Fruit fly (Drosophila melanogaster) whole organism, embryonic: ENCODE measurements around the gene slam.
A peak's percentile ranks its signal among the peaks of the same experiment; 100 is the strongest.

Experiments used
- Antp ChIP-seq: fragments of 200-800 bp; sonication (Bioruptor generic); optimal IDR thresholded peaks from 3 replicates; lab custom pipeline; 2016; ENCODE audit warnings: missing biosample characterization, missing genetic modification characterization
- Atf6 ChIP-seq: fragments of 200-800 bp; sonication (Bioruptor generic); IDR thresholded peaks from 2 replicates; pipeline ENCODE4 v1.3.6; 2022; ENCODE audit warnings: missing biosample characterization, missing genetic modification characterization
- Blimp-1 ChIP-seq: fragments of 200-800 bp; sonication (Bioruptor generic); optimal IDR thresholded peaks from 3 replicates; lab custom pipeline; 2018; ENCODE audit warnings: missing biosample characterization, missing genetic modification characterization, mild to moderate bottlenecking, moderate library complexity, missing genetic modification reagents
- CG10431 ChIP-seq: fragments of 200-800 bp; sonication (Bioruptor generic); optimal IDR thresholded peaks from 3 replicates; lab custom pipeline; 2018; ENCODE audit warnings: missing biosample characterization, mild to moderate bottlenecking, missing genetic modification characterization
- CG10959 ChIP-seq: fragments of 200-800 bp; sonication (Bioruptor generic); IDR thresholded peaks from 2 replicates; pipeline ENCODE4 v1.3.6; 2022; ENCODE audit warnings: missing biosample characterization, missing genetic modification characterization
- CG11093 ChIP-seq: fragments of 200-800 bp; sonication (Bioruptor generic); IDR thresholded peaks from 3 replicates; pipeline ENCODE4 v1.3.6; 2022; ENCODE audit warnings: missing biosample characterization, missing genetic modification characterization
- CG12236 ChIP-seq: fragments of 200-800 bp; sonication (Bioruptor generic); optimal IDR thresholded peaks from 2 replicates; lab custom pipeline; 2016; ENCODE audit warnings: missing biosample characterization, missing genetic modification characterization
- CG1233 ChIP-seq: fragments of 200-800 bp; sonication (Bioruptor generic); optimal IDR thresholded peaks from 4 replicates; lab custom pipeline; 2018; ENCODE audit warnings: missing biosample characterization, mild to moderate bottlenecking, missing genetic modification characterization
- CG1647 ChIP-seq: fragments of 200-800 bp; sonication (Bioruptor generic); optimal IDR thresholded peaks from 3 replicates; lab custom pipeline; 2016; ENCODE audit warnings: missing biosample characterization, missing genetic modification characterization
- CG17359 ChIP-seq: fragments of 200-800 bp; sonication (Bioruptor generic); optimal IDR thresholded peaks from 3 replicates; lab custom pipeline; 2018; ENCODE audit warnings: missing biosample characterization, mild to moderate bottlenecking, missing genetic modification characterization, moderate library complexity
- CG17361 ChIP-seq: fragments of 200-800 bp; sonication (Bioruptor generic); IDR thresholded peaks from 3 replicates; pipeline ENCODE4 v1.3.6; 2022; ENCODE audit warnings: missing biosample characterization, missing genetic modification characterization
- CG2202 ChIP-seq: fragments of 200-800 bp; sonication (Bioruptor generic); optimal IDR thresholded peaks from 2 replicates; lab custom pipeline; 2018; ENCODE audit warnings: missing biosample characterization, mild to moderate bottlenecking, missing genetic modification characterization
- CG2712 ChIP-seq: fragments of 200-800 bp; optimal IDR thresholded peaks from 3 replicates; lab custom pipeline; 2019; ENCODE audit warnings: missing biosample characterization, mild to moderate bottlenecking, missing genetic modification characterization, moderate library complexity
- CG4360 ChIP-seq: fragments of 200-800 bp; sonication (Bioruptor generic); IDR thresholded peaks from 2 replicates; pipeline ENCODE4 v1.3.6; 2022; ENCODE audit warnings: missing biosample characterization, missing genetic modification characterization
- CG6683 ChIP-seq: fragments of 200-800 bp; sonication (Bioruptor generic); optimal IDR thresholded peaks from 2 replicates; lab custom pipeline; 2017; ENCODE audit warnings: missing biosample characterization, mild to moderate bottlenecking, missing genetic modification characterization, missing genetic modification reagents
- CG7271 ChIP-seq: fragments of 200-800 bp; sonication (Bioruptor generic); optimal IDR thresholded peaks from 2 replicates; lab custom pipeline; 2018; ENCODE audit warnings: missing biosample characterization, mild to moderate bottlenecking, missing genetic modification characterization, moderate library complexity
- CG7556 ChIP-seq: fragments of 200-800 bp; sonication (Bioruptor generic); optimal IDR thresholded peaks from 2 replicates; lab custom pipeline; 2017; ENCODE audit warnings: missing biosample characterization, mild to moderate bottlenecking, missing genetic modification characterization
- CG7745 ChIP-seq: fragments of 200-800 bp; sonication (Bioruptor generic); optimal IDR thresholded peaks from 2 replicates; lab custom pipeline; 2018; ENCODE audit warnings: missing biosample characterization, mild to moderate bottlenecking, missing genetic modification characterization, moderate library complexity
- Dp ChIP-seq: fragments of 200-800 bp; sonication (Bioruptor generic); optimal IDR thresholded peaks from 2 replicates; lab custom pipeline; 2018; ENCODE audit warnings: missing biosample characterization, mild to moderate bottlenecking, missing genetic modification characterization, moderate library complexity
- Fer2 ChIP-seq: fragments of 200-800 bp; sonication (Bioruptor generic); optimal IDR thresholded peaks from 2 replicates; lab custom pipeline; 2018; ENCODE audit warnings: missing biosample characterization, mild to moderate bottlenecking, missing genetic modification characterization, moderate library complexity
- Fer3 ChIP-seq: fragments of 200-800 bp; sonication (Bioruptor generic); optimal IDR thresholded peaks from 2 replicates; lab custom pipeline; 2018; ENCODE audit warnings: missing biosample characterization, mild to moderate bottlenecking, missing genetic modification characterization, moderate library complexity
- HLH3B ChIP-seq: fragments of 200-800 bp; sonication (Bioruptor generic); IDR thresholded peaks from 2 replicates; pipeline ENCODE4 v1.3.6; 2022; ENCODE audit warnings: missing biosample characterization, missing genetic modification characterization
- Hmr ChIP-seq: fragments of 200-800 bp; sonication (Bioruptor generic); optimal IDR thresholded peaks from 3 replicates; lab custom pipeline; 2017; ENCODE audit warnings: mild to moderate bottlenecking, missing biosample characterization, missing genetic modification reagents, missing genetic modification characterization
- Max ChIP-seq: fragments of 200-800 bp; sonication (Bioruptor generic); optimal IDR thresholded peaks from 2 replicates; lab custom pipeline; 2016; ENCODE audit warnings: missing biosample characterization, mild to moderate bottlenecking, missing genetic modification characterization
- Pdp1 ChIP-seq, 2 experiments: fragments of 200-800 bp; sonication (Bioruptor generic); optimal IDR thresholded peaks; 3 replicates each; lab custom pipeline; 2016; ENCODE audit warnings: missing biosample characterization in 2 of 2, missing genetic modification characterization in 2 of 2, mild to moderate bottlenecking in 1 of 2, moderate library complexity in 1 of 2
- Ravus ChIP-seq: fragments of 200-800 bp; sonication (Bioruptor generic); IDR thresholded peaks from 2 replicates; pipeline ENCODE4 v1.3.6; 2022; ENCODE audit warnings: missing biosample characterization, missing genetic modification characterization
- Rfx ChIP-seq: fragments of 200-800 bp; sonication (Bioruptor generic); IDR thresholded peaks from 2 replicates; pipeline ENCODE4 v1.3.6; 2022; ENCODE audit warnings: missing biosample characterization, missing genetic modification characterization
- Stat92E ChIP-seq, 3 experiments: fragments of >200 bp in 2 of 3; fragments of 200-800 bp in 1 of 3; sonication (Bioruptor generic) in 1 of 3; optimal IDR thresholded peaks; 2 replicates each; lab custom pipeline; 2017 to 2019; ENCODE audit warnings: missing biosample characterization in 3 of 3, missing genetic modification characterization in 3 of 3, mild to moderate bottlenecking in 1 of 3, moderate library complexity in 1 of 3
- Trl ChIP-seq, 3 experiments: fragments of >200 bp in 2 of 3; fragments of 200-800 bp in 1 of 3; sonication (Bioruptor generic) in 1 of 3; optimal IDR thresholded peaks; 2 replicates in 1 of 3; 3 replicates in 2 of 3; lab custom pipeline; 2016 to 2017; ENCODE audit warnings: missing biosample characterization in 1 of 3, missing genetic modification characterization in 1 of 3
- abd-A ChIP-seq: fragments of 200-800 bp; sonication (Bioruptor generic); optimal IDR thresholded peaks from 3 replicates; lab custom pipeline; 2019; ENCODE audit warnings: missing biosample characterization, mild to moderate bottlenecking, missing genetic modification characterization, moderate library complexity
- ato ChIP-seq: fragments of 200-800 bp; sonication (Bioruptor generic); IDR thresholded peaks from 2 replicates; pipeline ENCODE4 v1.3.6; 2022; ENCODE audit warnings: missing biosample characterization, missing genetic modification characterization; ENCODE audit not compliant: partially characterized antibody
- cato ChIP-seq: fragments of 200-800 bp; sonication (Bioruptor generic); optimal IDR thresholded peaks from 2 replicates; lab custom pipeline; 2016; ENCODE audit warnings: missing biosample characterization, missing genetic modification characterization, borderline replicate concordance
- caup ChIP-seq: fragments of 200-800 bp; sonication (Bioruptor generic); optimal IDR thresholded peaks from 3 replicates; lab custom pipeline; 2017; ENCODE audit warnings: missing biosample characterization, mild to moderate bottlenecking, missing genetic modification characterization, moderate library complexity; ENCODE audit not compliant: severe bottlenecking
- chinmo ChIP-seq: fragments of 200-800 bp; sonication (Bioruptor generic); IDR thresholded peaks from 4 replicates; pipeline ENCODE4 v1.3.6; 2022; ENCODE audit warnings: missing biosample characterization, missing genetic modification characterization; ENCODE audit not compliant: partially characterized antibody
- chm ChIP-seq: fragments of 200-800 bp; sonication (Bioruptor generic); IDR thresholded peaks from 2 replicates; pipeline ENCODE4 v1.3.6; 2022; ENCODE audit warnings: missing biosample characterization, missing genetic modification characterization
- crp ChIP-seq, 2 experiments: fragments of 200-800 bp; sonication (Bioruptor generic); optimal IDR thresholded peaks; 2 replicates in 1 of 2; 3 replicates in 1 of 2; lab custom pipeline; 2017; ENCODE audit warnings: missing biosample characterization in 2 of 2, missing genetic modification characterization in 2 of 2, mild to moderate bottlenecking in 1 of 2, moderate library complexity in 1 of 2
- cwo ChIP-seq: fragments of 200-800 bp; sonication (Bioruptor generic); optimal IDR thresholded peaks from 3 replicates; lab custom pipeline; 2017; ENCODE audit warnings: missing biosample characterization, missing genetic modification characterization, mild to moderate bottlenecking, moderate library complexity, missing genetic modification reagents
- ken ChIP-seq: fragments of 200-800 bp; sonication (Bioruptor generic); IDR thresholded peaks from 3 replicates; pipeline ENCODE4 v1.3.6; 2022; ENCODE audit warnings: missing biosample characterization, missing genetic modification characterization
- klu ChIP-seq: fragments of 200-800 bp; sonication (Bioruptor generic); IDR thresholded peaks from 2 replicates; pipeline ENCODE4 v1.3.6; 2022; ENCODE audit warnings: missing biosample characterization, missing genetic modification characterization
- maf-S ChIP-seq: fragments of 200-800 bp; sonication (Bioruptor generic); optimal IDR thresholded peaks from 2 replicates; lab custom pipeline; 2016; ENCODE audit warnings: missing biosample characterization, missing genetic modification characterization
- mld ChIP-seq: fragments of 200-800 bp; sonication (Bioruptor generic); IDR thresholded peaks from 3 replicates; pipeline ENCODE4 v1.3.6; 2022; ENCODE audit warnings: missing biosample characterization, missing genetic modification characterization; ENCODE audit not compliant: partially characterized antibody
- odd ChIP-seq: fragments of 200-800 bp; sonication (Bioruptor generic); optimal IDR thresholded peaks from 2 replicates; lab custom pipeline; 2017; ENCODE audit warnings: missing biosample characterization, mild to moderate bottlenecking, missing genetic modification characterization
- phol ChIP-seq: fragments of 200-800 bp; sonication (Bioruptor generic); optimal IDR thresholded peaks from 3 replicates; lab custom pipeline; 2018; ENCODE audit warnings: missing biosample characterization, mild to moderate bottlenecking, missing genetic modification characterization, moderate library complexity
- rib ChIP-seq: fragments of 200-800 bp; sonication (Bioruptor generic); IDR thresholded peaks from 2 replicates; pipeline ENCODE4 v1.3.6; 2022; ENCODE audit warnings: missing biosample characterization, missing genetic modification characterization
- schlank ChIP-seq: fragments of 200-800 bp; sonication (Bioruptor generic); optimal IDR thresholded peaks from 2 replicates; lab custom pipeline; 2018; ENCODE audit warnings: missing biosample characterization, mild to moderate bottlenecking, missing genetic modification characterization
- tap ChIP-seq: fragments of 200-800 bp; optimal IDR thresholded peaks from 3 replicates; lab custom pipeline; 2019; ENCODE audit warnings: missing biosample characterization, mild to moderate bottlenecking, missing genetic modification characterization, moderate library complexity
- tll ChIP-seq, 2 experiments: fragments of 200-800 bp in 1 of 2; fragments of >200 bp in 1 of 2; sonication (Bioruptor generic) in 1 of 2; optimal IDR thresholded peaks; 2 replicates each; lab custom pipeline; 2017 to 2019; ENCODE audit warnings: missing biosample characterization in 2 of 2, missing genetic modification characterization in 2 of 2, mild to moderate bottlenecking in 1 of 2, moderate library complexity in 1 of 2
- zfh2 ChIP-seq: fragments of 200-800 bp; sonication (Bioruptor generic); optimal IDR thresholded peaks from 2 replicates; lab custom pipeline; 2016; ENCODE audit warnings: missing biosample characterization, missing genetic modification characterization

The slam gene

DNA sequence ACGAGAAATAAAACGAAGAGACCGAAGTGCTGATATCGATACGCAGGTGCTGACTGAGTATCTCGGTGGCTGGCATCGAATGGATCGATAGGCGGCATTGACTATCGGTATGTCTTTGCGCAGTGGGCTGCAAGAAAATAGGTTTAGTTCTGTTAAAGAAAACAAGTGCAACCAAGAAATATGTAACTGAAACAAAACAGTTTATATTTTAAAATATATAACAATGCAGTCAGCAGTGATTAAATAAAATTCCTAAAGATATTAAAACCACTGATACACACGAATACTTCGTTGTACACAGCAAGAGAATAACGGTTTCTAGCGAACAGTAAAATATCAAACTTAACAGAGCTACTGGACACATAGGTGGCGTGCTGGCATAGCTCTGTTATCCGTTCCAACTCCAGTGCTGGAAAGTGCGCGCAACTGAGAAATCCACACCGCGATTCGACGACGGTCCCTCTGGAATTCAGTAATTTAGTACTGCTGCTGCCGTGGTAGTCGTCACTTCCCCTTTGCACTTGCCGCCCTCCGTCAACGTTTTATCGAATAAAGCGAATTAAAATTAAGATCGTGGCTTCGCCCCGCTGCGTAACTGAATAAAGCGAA is 33.7 kb upstream of the slam start, which contains the start of the genes Pez and Cpr (continued):
- TF ChIP-seq ken (GFP tag; lab: Robert Waterston, UW): peak; percentile 72; the same call in 2 of the 3 replicates
- TF ChIP-seq CG7271 (tag; lab: Kevin White, UChicago): no peak
- TF ChIP-seq abd-A (tag; lab: Kevin White, UChicago): no peak
- TF ChIP-seq mld (GFP tag; lab: Robert Waterston, UW): peak; percentile 86
- TF ChIP-seq odd: peak; percentile 60
- TF ChIP-seq CG10959 (GFP tag; lab: Robert Waterston, UW): no peak; the same call in 1 of the 2 replicates
- no peak for TF ChIP-seq CG1647
- peak; percentile 46 for TF ChIP-seq Dp
- peak; percentile 10 to 27 for TF ChIP-seq Pdp1 (GFP tag; optimal IDR thresholded peaks at IDR 0.05; lab: Kevin White, UChicago)
- no peak for TF ChIP-seq maf-S (GFP tag; lab: Kevin White, UChicago)
- TF ChIP-seq chinmo: peak; percentile 47; the same call in 2 of the 4 replicates
- TF ChIP-seq CG1233 (GFP tag; lab: Kevin White, UChicago): no peak
- TF ChIP-seq klu (GFP tag; lab: Robert Waterston, UW): no peak
- no peak for TF ChIP-seq tll (GFP tag; optimal IDR thresholded peaks at IDR 0.05; lab: Kevin White, UChicago)
- TF ChIP-seq Fer2 (tag; lab: Kevin White, UChicago): no peak
- TF ChIP-seq zfh2 (GFP tag; lab: Kevin White, UChicago): peak; percentile 52
- TF ChIP-seq cato (GFP tag; lab: Kevin White, UChicago): no peak
- peak; percentile 86 for TF ChIP-seq Hmr (GFP tag; lab: Kevin White, UChicago)
- TF ChIP-seq Atf6 (GFP tag; lab: Robert Waterston, UW): no peak
- no peak for TF ChIP-seq CG11093 (GFP tag; lab: Robert Waterston, UW)
- peak; percentile 10 for TF ChIP-seq Antp (GFP tag; lab: Kevin White, UChicago)
- TF ChIP-seq CG4360 (GFP tag; lab: Robert Waterston, UW): no peak
- TF ChIP-seq schlank (tag; lab: Kevin White, UChicago): no peak
- TF ChIP-seq CG7745 (tag; lab: Kevin White, UChicago): no peak
- TF ChIP-seq CG7556 (GFP tag; lab: Kevin White, UChicago): no peak
- peak; percentile 59 for TF ChIP-seq ato (GFP tag; lab: Robert Waterston, UW)
- no peak for TF ChIP-seq CG17361
- peak; percentile 5 for TF ChIP-seq Max (GFP tag; lab: Kevin White, UChicago)
- TF ChIP-seq CG10431 (GFP tag; lab: Kevin White, UChicago): peak; percentile 32
- TF ChIP-seq Blimp-1 (GFP tag; lab: Kevin White, UChicago): no peak
- no peak for TF ChIP-seq CG2202 (tag; lab: Kevin White, UChicago)
- no peak for TF ChIP-seq tap (tag; lab: Kevin White, UChicago)
- no peak for TF ChIP-seq CG6683 (GFP tag; lab: Kevin White, UChicago)
- TF ChIP-seq Rfx (GFP tag; lab: Robert Waterston, UW): peak; percentile 76
- TF ChIP-seq chm (GFP tag; lab: Robert Waterston, UW): peak; percentile 74
- TF ChIP-seq HLH3B (GFP tag; lab: Robert Waterston, UW): peak; percentile 25; the same call in 1 of the 2 replicates
- no peak for TF ChIP-seq rib (GFP tag; lab: Robert Waterston, UW)
- TF ChIP-seq CG12236 (GFP tag; lab: Kevin White, UChicago): no peak
- TF ChIP-seq caup: no peak
- TF ChIP-seq CG2712 (tag; lab: Kevin White, UChicago): peak; percentile 19
- TF ChIP-seq Fer3 (tag; lab: Kevin White, UChicago): peak; percentile 21
- TF ChIP-seq CG17359 (tag; lab: Kevin White, UChicago): no peak
- TF ChIP-seq Trl (optimal IDR thresholded peaks at IDR 0.05; lab: Kevin White, UChicago): no peak
- peak; percentile 26 for TF ChIP-seq Trl (GFP tag; optimal IDR thresholded peaks at IDR 0.05; lab: Kevin White, UChicago)
- TF ChIP-seq phol (tag; lab: Kevin White, UChicago): peak; percentile 17
- TF ChIP-seq cwo: no peak
- no peak for TF ChIP-seq Ravus (GFP tag; lab: Robert Waterston, UW)
- no peak for TF ChIP-seq crp (GFP tag; optimal IDR thresholded peaks at IDR 0.05; lab: Kevin White, UChicago)
- TF ChIP-seq Stat92E (GFP tag; optimal IDR thresholded peaks at IDR 0.05; lab: Kevin White, UChicago): no peak
